Worm (Caenorhabditis elegans): Measurements from ENCODE around the gene F28E10.1.

- TF ChIP-seq dmd-6 (GFP tag; IDR thresholded peaks at IDR 0.05) (no peak), ztf-11 (tag; optimal IDR thresholded peaks at IDR 0.05) (no peak)
Measured at ce11 chrIV:4565882-4566281, 2.8 kb upstream of the F28E10.1 start.
